Worm (Caenorhabditis elegans): Measurements from ENCODE around the gene srd-32.

ce11 chrV:4846507-4846906, 19.0 kb upstream of the srd-32 start:
- TF ChIP-seq him-1 (tag; optimal IDR thresholded peaks at IDR 0.05) (no peak), W03F9.2 (tag; optimal IDR thresholded peaks at IDR 0.05) (no peak), dao-5 (tag; optimal IDR thresholded peaks at IDR 0.05) (no peak)

All from whole organism, L4/young adult.